Worm (Caenorhabditis elegans): ENCODE measurements around the gene C05D11.1.

- TF ChIP-seq nhr-11 (tag; optimal IDR thresholded peaks at IDR 0.05) (no peak), nhr-10 (tag; optimal IDR thresholded peaks at IDR 0.05) (no peak), daf-12 (tag; optimal IDR thresholded peaks at IDR 0.05) (no peak), ZK337.2 (GFP tag; IDR thresholded peaks at IDR 0.05) (no peak), F37D6.2 (tag; optimal IDR thresholded peaks at IDR 0.05) (no peak), aly-2 (tag; optimal IDR thresholded peaks at IDR 0.05) (no peak)
These were observed 46.5 kb downstream of the C05D11.1 start, which contains the start of gene chtb-2 for ce11 chrIII:6482918-6483317.

Measured in whole organism, L4 larva.